Worm (Caenorhabditis elegans): Measurements from ENCODE around the gene wrt-3.

wrt-3 gene

DNA sequence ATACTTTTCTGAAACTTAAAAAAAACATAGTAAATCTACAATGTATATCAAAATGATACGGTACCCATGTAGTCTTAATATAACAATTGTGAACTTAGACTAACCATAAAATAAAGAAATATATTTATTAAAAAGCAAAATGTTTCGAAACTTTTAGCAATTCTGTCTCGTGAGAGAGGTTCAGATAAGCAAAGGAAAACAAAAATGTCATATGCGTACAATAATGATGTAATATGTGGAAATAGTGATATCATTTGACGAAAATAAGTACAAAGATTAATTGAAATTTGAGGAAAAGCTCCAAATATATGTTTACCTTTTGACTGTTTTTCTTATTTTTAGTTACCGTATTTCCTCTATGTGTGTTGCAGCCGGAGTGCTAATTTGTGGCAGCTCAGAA, 36.9 kb upstream of the wrt-3 start:
- TF ChIP-seq flh-1 (GFP tag; optimal IDR thresholded peaks at IDR 0.05), result no peak
- TF ChIP-seq hlh-1 (tag; optimal IDR thresholded peaks at IDR 0.05), result no peak
- no peak for TF ChIP-seq mls-2 (tag; optimal IDR thresholded peaks at IDR 0.05)
- TF ChIP-seq pha-4 (tag; optimal IDR thresholded peaks at IDR 0.05), result no peak
- no peak for TF ChIP-seq sptf-1 (tag; optimal IDR thresholded peaks at IDR 0.05)
- no peak for TF ChIP-seq nhr-28 (tag; optimal IDR thresholded peaks at IDR 0.05)
- no peak for TF ChIP-seq snpc-4 (tag; optimal IDR thresholded peaks at IDR 0.05)

DNA sequence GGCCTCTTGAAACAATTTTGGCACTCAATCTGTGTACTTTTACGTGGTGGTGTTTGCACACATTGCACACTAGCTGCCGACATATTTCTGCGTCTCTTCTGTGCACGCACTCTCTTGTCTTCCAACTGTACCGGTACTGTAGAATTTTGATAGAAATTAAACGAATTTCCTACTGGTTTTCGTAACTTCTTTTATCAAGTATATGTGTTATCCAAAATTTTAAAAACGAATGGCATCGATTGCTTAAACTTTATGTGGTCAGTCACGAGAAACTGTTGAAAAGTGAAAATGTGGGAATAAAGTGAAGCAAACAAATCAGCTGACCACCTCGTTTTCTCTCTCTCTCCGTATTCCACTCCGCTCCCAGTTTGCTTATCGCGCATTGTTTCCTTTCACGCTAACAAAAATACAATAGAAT, 36.1 kb upstream of the wrt-3 start:
- TF ChIP-seq lsy-2 (tag; optimal IDR thresholded peaks at IDR 0.05) (peak; percentile 32), ztf-11 (tag; optimal IDR thresholded peaks at IDR 0.05) (no peak), ces-1 (GFP tag; optimal IDR thresholded peaks at IDR 0.05) (peak; percentile 41), ceh-43 (GFP tag; optimal IDR thresholded peaks at IDR 0.05) (no peak), sptf-1 (tag; optimal IDR thresholded peaks at IDR 0.05) (no peak), unc-120 (tag; optimal IDR thresholded peaks at IDR 0.05; ENCODE audit: poor library complexity, severe bottlenecking) (no peak), flh-1 (GFP tag; optimal IDR thresholded peaks at IDR 0.05) (no peak), unc-62 (GFP tag; optimal IDR thresholded peaks at IDR 0.05) (no peak), ham-2 (GFP tag; optimal IDR thresholded peaks at IDR 0.05) (peak; percentile 67), blmp-1 (tag; optimal IDR thresholded peaks at IDR 0.05) (peak; percentile 51), M03D4.4 (tag; optimal IDR thresholded peaks at IDR 0.05) (no peak)

DNA sequence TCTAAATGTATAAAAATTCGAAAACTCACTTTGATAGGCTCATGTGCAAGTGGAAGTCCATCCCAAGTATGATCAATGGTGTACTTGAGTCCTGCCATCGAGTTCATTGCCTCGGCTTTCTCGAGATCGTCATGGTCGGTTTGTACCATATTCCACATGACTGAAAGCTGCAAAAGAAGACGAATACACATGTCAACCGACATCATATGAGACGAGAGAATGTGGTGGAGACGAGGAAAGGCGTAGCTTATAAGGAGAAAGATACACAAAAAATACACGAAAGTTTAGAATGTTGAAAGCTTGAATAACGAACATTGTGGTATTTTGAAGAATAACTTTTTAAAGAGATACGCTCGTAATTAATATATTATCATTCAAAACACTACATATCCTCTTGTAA, 35.6 kb upstream of the wrt-3 start, which contains the start of gene C33A12.3:
TSS of gene C33A12.3 (minus strand) at position 167 of the 400 bp plus-strand sequence.
- no peak for TF ChIP-seq mab-5 (tag; optimal IDR thresholded peaks at IDR 0.05)
- no peak for TF ChIP-seq pha-4 (tag; optimal IDR thresholded peaks at IDR 0.05)
- TF ChIP-seq bed-3 (GFP tag; optimal IDR thresholded peaks at IDR 0.05), result no peak
- no peak for TF ChIP-seq hlh-1 (tag; optimal IDR thresholded peaks at IDR 0.05)
- TF ChIP-seq cnd-1 (tag; optimal IDR thresholded peaks at IDR 0.05), result no peak
- TF ChIP-seq unc-62 (GFP tag; optimal IDR thresholded peaks at IDR 0.05), result no peak
- TF ChIP-seq lin-13 (tag; optimal IDR thresholded peaks at IDR 0.05), result no peak
- TF ChIP-seq nhr-12 (tag; optimal IDR thresholded peaks at IDR 0.05), result no peak
- no peak for TF ChIP-seq sem-2 (GFP tag; optimal IDR thresholded peaks at IDR 0.05)
- no peak for TF ChIP-seq nhr-2 (tag; optimal IDR thresholded peaks at IDR 0.05)
- no peak for TF ChIP-seq ceh-83 (GFP tag; optimal IDR thresholded peaks at IDR 0.05)

DNA sequence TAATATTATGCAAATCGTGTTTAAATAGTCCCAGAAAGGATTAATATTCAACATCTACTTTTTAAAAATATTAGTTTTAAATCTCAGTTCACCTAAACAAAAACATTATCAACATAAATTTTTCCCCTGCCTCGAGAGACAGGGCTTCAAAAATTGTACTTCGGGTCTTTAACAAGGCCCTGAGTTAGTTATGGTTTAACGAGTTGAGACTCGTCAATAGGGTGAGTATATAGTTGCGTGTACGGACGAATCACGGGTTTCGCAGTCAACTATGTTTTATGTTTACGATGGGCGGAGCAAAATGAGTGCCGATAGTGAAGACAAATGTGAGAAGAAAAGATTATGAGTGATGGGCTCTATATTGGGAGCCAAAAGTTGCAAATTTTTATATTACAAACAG, 34.4 kb upstream of the wrt-3 start:
- TF ChIP-seq unc-120 (tag; optimal IDR thresholded peaks at IDR 0.05; ENCODE audit: poor library complexity, severe bottlenecking) (no peak), bed-3 (GFP tag; optimal IDR thresholded peaks at IDR 0.05) (no peak), nhr-76 (tag; optimal IDR thresholded peaks at IDR 0.05) (no peak)

DNA sequence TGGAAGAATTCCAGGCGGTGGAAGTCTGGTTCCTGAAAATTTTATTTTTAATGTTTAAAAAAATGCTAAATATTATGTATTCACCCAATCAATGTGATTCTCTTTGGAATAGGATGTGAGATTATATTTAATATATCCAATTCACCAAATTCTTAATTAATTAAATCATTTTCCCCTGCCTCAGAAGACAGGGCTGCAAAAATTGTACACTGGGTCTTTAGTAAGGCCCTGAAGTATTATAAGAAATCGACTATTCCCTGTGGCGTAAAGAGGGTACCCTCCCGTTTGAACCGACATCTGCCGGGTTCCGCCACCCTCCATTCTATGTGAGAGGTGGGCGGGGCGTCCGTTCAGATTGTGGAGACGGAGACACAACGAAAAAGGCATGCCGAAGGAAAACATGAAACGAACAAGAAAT, 34.0 kb upstream of the wrt-3 start:
- TF ChIP-seq mls-2 (tag; optimal IDR thresholded peaks at IDR 0.05) (peak; percentile 52), sem-2 (GFP tag; optimal IDR thresholded peaks at IDR 0.05) (no peak), flh-1 (GFP tag; optimal IDR thresholded peaks at IDR 0.05) (peak; percentile 7), ceh-39 (tag; optimal IDR thresholded peaks at IDR 0.05) (peak; percentile 20), elt-3 (tag; optimal IDR thresholded peaks at IDR 0.05) (peak; percentile 33), nhr-2 (tag; optimal IDR thresholded peaks at IDR 0.05) (peak; percentile 21), snpc-4 (tag; optimal IDR thresholded peaks at IDR 0.05) (no peak), unc-39 (tag; optimal IDR thresholded peaks at IDR 0.05) (no peak), drap-1 (GFP tag; optimal IDR thresholded peaks at IDR 0.05) (no peak), ham-2 (GFP tag; optimal IDR thresholded peaks at IDR 0.05) (no peak), M03D4.4 (tag; optimal IDR thresholded peaks at IDR 0.05) (no peak), mab-5 (tag; optimal IDR thresholded peaks at IDR 0.05) (no peak), ceh-83 (GFP tag; optimal IDR thresholded peaks at IDR 0.05) (no peak), nhr-76 (tag; optimal IDR thresholded peaks at IDR 0.05) (no peak), nhr-28 (tag; optimal IDR thresholded peaks at IDR 0.05) (no peak), tbx-8 (GFP tag; optimal IDR thresholded peaks at IDR 0.05) (no peak), blmp-1 (tag; optimal IDR thresholded peaks at IDR 0.05) (peak; percentile 44), mep-1 (tag; optimal IDR thresholded peaks at IDR 0.05) (peak; percentile 18), unc-62 (GFP tag; optimal IDR thresholded peaks at IDR 0.05) (peak; percentile 1), bed-3 (GFP tag; optimal IDR thresholded peaks at IDR 0.05) (no peak), ztf-11 (tag; optimal IDR thresholded peaks at IDR 0.05) (no peak), nhr-12 (tag; optimal IDR thresholded peaks at IDR 0.05) (no peak), lin-32 (GFP tag; optimal IDR thresholded peaks at IDR 0.05) (no peak), hlh-1 (tag; optimal IDR thresholded peaks at IDR 0.05) (no peak), sptf-1 (tag; optimal IDR thresholded peaks at IDR 0.05) (peak; percentile 23), nhr-237 (tag; optimal IDR thresholded peaks at IDR 0.05) (peak; percentile 18), ces-1 (GFP tag; optimal IDR thresholded peaks at IDR 0.05) (peak; percentile 90), lsy-2 (tag; optimal IDR thresholded peaks at IDR 0.05) (peak; percentile 1), zip-8 (tag; optimal IDR thresholded peaks at IDR 0.05) (no peak), pha-4 (tag; optimal IDR thresholded peaks at IDR 0.05) (peak; percentile 26), unc-120 (tag; optimal IDR thresholded peaks at IDR 0.05; ENCODE audit: poor library complexity, severe bottlenecking) (peak; percentile 9), cnd-1 (tag; optimal IDR thresholded peaks at IDR 0.05) (peak; percentile 24), ceh-43 (GFP tag; optimal IDR thresholded peaks at IDR 0.05) (no peak), lin-13 (tag; optimal IDR thresholded peaks at IDR 0.05) (no peak), elt-1 (tag; optimal IDR thresholded peaks at IDR 0.05; ENCODE audit: borderline replicate concordance, insufficient read depth) (no peak)
